Fruit fly (Drosophila melanogaster) whole organism, embryonic: Measurements from ENCODE around the gene CG44001.

ENCODE experiments used
- ATbp ChIP-seq: fragments of 200-800 bp; sonication (Bioruptor generic); optimal IDR thresholded peaks from 2 replicates; lab custom pipeline; 2017; ENCODE audit warnings: missing biosample characterization, mild to moderate bottlenecking, missing genetic modification characterization, missing genetic modification reagents
- BEAF-32 ChIP-seq: fragments of 200-800 bp; sonication (Bioruptor generic); optimal IDR thresholded peaks from 3 replicates; lab custom pipeline; 2017; ENCODE audit warnings: missing biosample characterization, missing genetic modification characterization, mild to moderate bottlenecking, moderate library complexity, missing genetic modification reagents
- Bdp1 ChIP-seq: fragments of 200-800 bp; sonication (Bioruptor generic); optimal IDR thresholded peaks from 3 replicates; lab custom pipeline; 2016; ENCODE audit warnings: missing biosample characterization, missing genetic modification characterization
- CG10267 ChIP-seq: fragments of 200-800 bp; sonication (Bioruptor generic); optimal IDR thresholded peaks from 2 replicates; lab custom pipeline; 2018; ENCODE audit warnings: missing biosample characterization, mild to moderate bottlenecking, missing genetic modification characterization, moderate library complexity
- CG11093 ChIP-seq: fragments of 200-800 bp; sonication (Bioruptor generic); IDR thresholded peaks from 3 replicates; pipeline ENCODE4 v1.3.6; 2022; ENCODE audit warnings: missing biosample characterization, missing genetic modification characterization
- CG11696 ChIP-seq: fragments of 200-800 bp; sonication (Bioruptor generic); IDR thresholded peaks from 2 replicates; pipeline ENCODE4 v1.3.6; 2022; ENCODE audit warnings: missing biosample characterization, missing genetic modification characterization
- CG12104 ChIP-seq: fragments of 200-800 bp; sonication (Bioruptor generic); optimal IDR thresholded peaks from 3 replicates; lab custom pipeline; 2016; ENCODE audit warnings: missing biosample characterization, missing genetic modification characterization
- CG12219 ChIP-seq: fragments of 200-800 bp; sonication (Bioruptor generic); optimal IDR thresholded peaks from 3 replicates; lab custom pipeline; 2018; ENCODE audit warnings: missing biosample characterization, mild to moderate bottlenecking, missing genetic modification characterization
- CG12391 ChIP-seq: fragments of 200-800 bp; sonication (Bioruptor generic); optimal IDR thresholded peaks from 3 replicates; lab custom pipeline; 2018; ENCODE audit warnings: missing biosample characterization, mild to moderate bottlenecking, missing genetic modification characterization, moderate library complexity
- CG13123 ChIP-seq: fragments of 200-800 bp; sonication (Bioruptor generic); optimal IDR thresholded peaks from 2 replicates; lab custom pipeline; 2016; ENCODE audit warnings: missing biosample characterization, missing genetic modification characterization
- CG15514 ChIP-seq: fragments of 200-800 bp; sonication (Bioruptor generic); optimal IDR thresholded peaks from 3 replicates; lab custom pipeline; 2017; ENCODE audit warnings: missing biosample characterization, missing genetic modification characterization, mild to moderate bottlenecking, moderate library complexity, missing genetic modification reagents
- CG1602 ChIP-seq: fragments of 200-800 bp; sonication (Bioruptor generic); optimal IDR thresholded peaks from 3 replicates; lab custom pipeline; 2016; ENCODE audit warnings: missing biosample characterization, missing genetic modification characterization
- CG16813 ChIP-seq: fragments of 200-800 bp; sonication (Bioruptor generic); IDR thresholded peaks from 3 replicates; pipeline ENCODE4 v1.3.6; 2022; ENCODE audit warnings: missing biosample characterization, missing genetic modification characterization; ENCODE audit not compliant: partially characterized antibody
- CG17385 ChIP-seq: fragments of 200-800 bp; sonication (Bioruptor generic); optimal IDR thresholded peaks from 3 replicates; lab custom pipeline; 2018; ENCODE audit warnings: missing biosample characterization, mild to moderate bottlenecking, missing genetic modification characterization
- CG17912 ChIP-seq: fragments of 200-800 bp; sonication (Bioruptor generic); optimal IDR thresholded peaks from 2 replicates; lab custom pipeline; 2018; ENCODE audit warnings: missing biosample characterization, mild to moderate bottlenecking, missing genetic modification characterization
- CG18764 ChIP-seq: fragments of 200-800 bp; sonication (Bioruptor generic); optimal IDR thresholded peaks from 3 replicates; lab custom pipeline; 2016; ENCODE audit warnings: missing biosample characterization, missing genetic modification characterization
- CG30403 ChIP-seq: fragments of 200-800 bp; sonication (Bioruptor generic); optimal IDR thresholded peaks from 3 replicates; lab custom pipeline; 2016; ENCODE audit warnings: missing biosample characterization, missing genetic modification characterization
- CG31441 ChIP-seq: fragments of 200-800 bp; sonication (Bioruptor generic); IDR thresholded peaks from 2 replicates; pipeline ENCODE4 v1.3.6; 2022; ENCODE audit warnings: missing biosample characterization, missing genetic modification characterization
- CG32532 ChIP-seq: fragments of 200-800 bp; sonication (Bioruptor generic); IDR thresholded peaks from 2 replicates; pipeline ENCODE4 v1.3.6; 2022; ENCODE audit warnings: missing biosample characterization, missing genetic modification characterization
- CG3847 ChIP-seq: fragments of 200-800 bp; sonication (Bioruptor generic); IDR thresholded peaks from 2 replicates; pipeline ENCODE4 v1.3.6; 2022; ENCODE audit warnings: missing biosample characterization, missing genetic modification characterization
- CG3995 ChIP-seq: fragments of 200-800 bp; sonication (Bioruptor generic); optimal IDR thresholded peaks from 3 replicates; lab custom pipeline; 2016; ENCODE audit warnings: missing biosample characterization, missing genetic modification characterization
- CG6175 ChIP-seq: fragments of 200-800 bp; sonication (Bioruptor generic); IDR thresholded peaks from 3 replicates; pipeline ENCODE4 v1.3.6; 2022; ENCODE audit warnings: missing biosample characterization, missing genetic modification characterization
- CG9215 ChIP-seq: fragments of 200-800 bp; sonication (Bioruptor generic); IDR thresholded peaks from 2 replicates; pipeline ENCODE4 v1.3.6; 2022; ENCODE audit warnings: missing biosample characterization, missing genetic modification characterization
- CG9727 ChIP-seq: fragments of 200-800 bp; sonication (Bioruptor generic); optimal IDR thresholded peaks from 3 replicates; lab custom pipeline; 2017; ENCODE audit warnings: missing biosample characterization, mild to moderate bottlenecking, missing genetic modification characterization
- CG9817 ChIP-seq: fragments of 200-800 bp; sonication (Bioruptor generic); optimal IDR thresholded peaks from 2 replicates; lab custom pipeline; 2018; ENCODE audit warnings: missing biosample characterization, mild to moderate bottlenecking, missing genetic modification characterization, moderate library complexity
- Dek ChIP-seq: fragments of 200-800 bp; sonication (Bioruptor generic); optimal IDR thresholded peaks from 3 replicates; lab custom pipeline; 2019; ENCODE audit warnings: missing biosample characterization, mild to moderate bottlenecking, missing genetic modification characterization, moderate library complexity
- Dfd ChIP-seq, 2 experiments: fragments of >200 bp; optimal IDR thresholded peaks; 2 replicates each; lab custom pipeline; 2017; ENCODE audit warnings: missing biosample characterization in 2 of 2, missing genetic modification characterization in 2 of 2
- HmgZ ChIP-seq: fragments of 200-800 bp; sonication (Bioruptor generic); optimal IDR thresholded peaks from 2 replicates; lab custom pipeline; 2018; ENCODE audit warnings: missing biosample characterization, mild to moderate bottlenecking, missing genetic modification characterization
- Hr39 ChIP-seq: fragments of >200 bp; optimal IDR thresholded peaks from 2 replicates; lab custom pipeline; 2017
- Med ChIP-seq: fragments of 200-800 bp; sonication (Bioruptor generic); peaks from one replicate; lab custom pipeline; 2016; ENCODE audit warnings: missing biosample characterization, missing genetic modification characterization, mild to moderate bottlenecking, inconsistent platforms, moderate library complexity
- Meics ChIP-seq: fragments of 200-800 bp; sonication (Bioruptor generic); optimal IDR thresholded peaks from 2 replicates; lab custom pipeline; 2017; ENCODE audit warnings: missing biosample characterization, mild to moderate bottlenecking, missing genetic modification characterization
- Opbp ChIP-seq: fragments of 200-800 bp; sonication (Bioruptor generic); IDR thresholded peaks from 3 replicates; pipeline ENCODE4 v1.3.6; 2022; ENCODE audit warnings: missing biosample characterization, missing genetic modification characterization; ENCODE audit not compliant: partially characterized antibody
- Vsx1 ChIP-seq: fragments of 200-800 bp; sonication (Bioruptor generic); optimal IDR thresholded peaks from 2 replicates; lab custom pipeline; 2017; ENCODE audit warnings: missing biosample characterization, mild to moderate bottlenecking, missing genetic modification characterization, missing genetic modification reagents
- Xbp1 ChIP-seq: fragments of 200-800 bp; sonication (Bioruptor generic); optimal IDR thresholded peaks from 3 replicates; lab custom pipeline; 2016; ENCODE audit warnings: missing biosample characterization, mild to moderate bottlenecking, missing genetic modification characterization
- Xrp1 ChIP-seq: fragments of 200-800 bp; sonication (Bioruptor generic); IDR thresholded peaks from 2 replicates; pipeline ENCODE4 v1.3.6; 2022; ENCODE audit warnings: missing biosample characterization, missing genetic modification characterization
- ci ChIP-seq: fragments of 200-800 bp; sonication (Bioruptor generic); IDR thresholded peaks from 3 replicates; pipeline ENCODE4 v1.3.6; 2022; ENCODE audit warnings: missing biosample characterization, missing genetic modification characterization
- ewg ChIP-seq: fragments of 200-800 bp; sonication (Bioruptor generic); optimal IDR thresholded peaks from 3 replicates; lab custom pipeline; 2017; ENCODE audit warnings: mild to moderate bottlenecking, missing biosample characterization, missing genetic modification reagents, missing genetic modification characterization
- gcm2 ChIP-seq: fragments of 200-800 bp; sonication (Bioruptor generic); optimal IDR thresholded peaks from 2 replicates; lab custom pipeline; 2016; ENCODE audit warnings: missing biosample characterization, missing genetic modification characterization
- gsb-n ChIP-seq: fragments of 200-800 bp; sonication (Bioruptor generic); optimal IDR thresholded peaks from 3 replicates; lab custom pipeline; 2018; ENCODE audit warnings: missing biosample characterization, mild to moderate bottlenecking, missing genetic modification characterization
- lov ChIP-seq, 2 experiments: fragments of 200-800 bp in 1 of 2; fragments of >200 bp in 1 of 2; sonication (Bioruptor generic) in 1 of 2; IDR thresholded peaks in 1 of 2; optimal IDR thresholded peaks in 1 of 2; 2 replicates in 1 of 2; 3 replicates in 1 of 2; pipeline versions ENCODE4 v1.3.6 to Lab custom; 2017 to 2022; ENCODE audit warnings: missing biosample characterization in 1 of 2, missing genetic modification characterization in 1 of 2
- nau ChIP-seq: fragments of 200-800 bp; sonication (Bioruptor generic); optimal IDR thresholded peaks from 3 replicates; lab custom pipeline; 2017; ENCODE audit warnings: missing biosample characterization, mild to moderate bottlenecking, missing genetic modification characterization, missing genetic modification reagents
- oc ChIP-seq: fragments of 200-800 bp; sonication (Bioruptor generic); optimal IDR thresholded peaks from 2 replicates; lab custom pipeline; 2018; ENCODE audit warnings: missing biosample characterization, mild to moderate bottlenecking, missing genetic modification characterization, moderate library complexity
- pzg ChIP-seq: fragments of 200-800 bp; sonication (Bioruptor generic); optimal IDR thresholded peaks from 3 replicates; lab custom pipeline; 2018; ENCODE audit warnings: missing biosample characterization, mild to moderate bottlenecking, missing genetic modification characterization, moderate library complexity
- salm ChIP-seq: fragments of 200-800 bp; sonication (Bioruptor generic); optimal IDR thresholded peaks from 2 replicates; lab custom pipeline; 2018; ENCODE audit warnings: missing biosample characterization, mild to moderate bottlenecking, missing genetic modification characterization
- sd ChIP-seq: fragments of 200-800 bp; sonication (Bioruptor generic); optimal IDR thresholded peaks from 3 replicates; lab custom pipeline; 2018; ENCODE audit warnings: missing biosample characterization, mild to moderate bottlenecking, missing genetic modification characterization, moderate library complexity
- sim ChIP-seq: fragments of 200-800 bp; sonication (Bioruptor generic); IDR thresholded peaks from 2 replicates; pipeline ENCODE4 v1.3.6; 2022; ENCODE audit warnings: missing biosample characterization, missing genetic modification characterization
- sug ChIP-seq: fragments of 200-800 bp; optimal IDR thresholded peaks from 2 replicates; lab custom pipeline; 2019; ENCODE audit warnings: missing biosample characterization, mild to moderate bottlenecking, missing genetic modification characterization, moderate library complexity
- tio ChIP-seq: fragments of 200-800 bp; sonication (Bioruptor generic); optimal IDR thresholded peaks from 2 replicates; lab custom pipeline; 2017; ENCODE audit warnings: missing biosample characterization, missing genetic modification characterization, inconsistent platforms
- wor ChIP-seq: fragments of 200-800 bp; sonication (Bioruptor generic); IDR thresholded peaks from 2 replicates; pipeline ENCODE4 v1.3.6; 2022; ENCODE audit warnings: missing biosample characterization, missing genetic modification characterization
- yki ChIP-seq: fragments of >200 bp; optimal IDR thresholded peaks from 3 replicates; lab custom pipeline; 2018

Gene CG44001

DNA sequence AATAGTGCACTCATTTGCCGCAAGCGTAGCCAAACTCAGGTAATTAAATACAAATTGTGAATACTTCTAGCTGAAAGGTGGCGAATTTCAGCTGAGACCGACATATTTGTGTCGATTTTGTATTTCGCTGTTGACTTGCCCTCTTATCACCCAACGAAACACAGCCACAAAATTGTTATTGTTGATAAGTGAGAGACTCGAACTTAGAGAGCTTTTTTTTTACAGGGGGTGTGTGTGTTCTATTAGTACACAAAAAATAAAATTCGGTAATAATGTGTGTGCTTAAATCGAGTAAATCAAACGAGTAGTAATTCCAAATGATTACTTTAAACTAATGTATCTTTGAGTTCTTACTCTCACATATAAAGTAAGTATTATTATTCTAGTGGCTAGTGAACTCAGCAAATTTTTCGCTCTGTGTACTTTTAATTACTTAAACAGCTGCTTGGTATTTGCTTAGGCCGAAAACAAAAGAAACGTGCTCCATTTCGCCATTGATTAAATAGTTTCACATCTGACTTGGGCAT lies 17.9 kb downstream of the CG44001 start (continued):
- TF ChIP-seq Dfd (GFP tag; optimal IDR thresholded peaks at IDR 0.05; lab: Kevin White, UChicago) (no peak), tio (GFP tag; lab: Kevin White, UChicago) (peak; percentile 46), CG6175 (GFP tag; lab: Robert Waterston, UW) (no peak), CG1602 (peak; percentile 40), sug (tag; lab: Kevin White, UChicago) (peak; percentile 77), CG3995 (GFP tag; lab: Kevin White, UChicago) (no peak), CG10267 (peak; percentile 63), oc (tag; lab: Kevin White, UChicago) (peak; percentile 33), HmgZ (tag; lab: Kevin White, UChicago) (peak; percentile 67), lov (optimal IDR thresholded peaks at IDR 0.05; lab: Kevin White, UChicago) (no peak), lov (GFP tag; IDR thresholded peaks at IDR 0.05; lab: Robert Waterston, UW) (0 out of 3 replicates have a peak, but pooled peaks have one; percentile 20), Med (peak; percentile 93), CG3847 (peak; percentile 41; the same call in 1 of the 2 replicates), CG32532 (GFP tag; lab: Robert Waterston, UW) (peak; percentile 70), salm (tag; lab: Kevin White, UChicago) (peak; percentile 24), Opbp (GFP tag; lab: Robert Waterston, UW) (no peak), Dek (tag; lab: Kevin White, UChicago) (peak; percentile 56), ci (GFP tag; lab: Robert Waterston, UW) (peak; percentile 74), Xrp1 (GFP tag; lab: Robert Waterston, UW) (no peak; the same call in none of the 2 replicates), Bdp1 (GFP tag; lab: Kevin White, UChicago) (peak; percentile 32), sd (tag; lab: Kevin White, UChicago) (peak; percentile 56), CG12219 (GFP tag; lab: Kevin White, UChicago) (peak; percentile 52), BEAF-32 (no peak), pzg (no peak), yki (lab: Kevin White, UChicago) (no peak), CG15514 (GFP tag; lab: Kevin White, UChicago) (peak; percentile 76), CG16813 (GFP tag; lab: Robert Waterston, UW) (no peak), CG9817 (tag; lab: Kevin White, UChicago) (peak; percentile 48), CG30403 (GFP tag; lab: Kevin White, UChicago) (peak; percentile 58), Meics (GFP tag; lab: Kevin White, UChicago) (peak; percentile 74), nau (GFP tag; lab: Kevin White, UChicago) (peak; percentile 81), CG11696 (GFP tag; lab: Robert Waterston, UW) (peak; percentile 32; the same call in 1 of the 2 replicates), wor (GFP tag; lab: Robert Waterston, UW) (0 out of 2 replicates have a peak, but pooled peaks have one; percentile 19), ATbp (GFP tag; lab: Kevin White, UChicago) (peak; percentile 73), gcm2 (peak; percentile 37), Xbp1 (GFP tag; lab: Kevin White, UChicago) (peak; percentile 36), CG13123 (peak; percentile 43), CG12104 (GFP tag; lab: Kevin White, UChicago) (peak; percentile 51), Vsx1 (peak; percentile 31), CG17385 (peak; percentile 67), ewg (GFP tag; lab: Kevin White, UChicago) (peak; percentile 48), CG9215 (GFP tag; lab: Robert Waterston, UW) (no peak), CG9727 (GFP tag; lab: Kevin White, UChicago) (peak; percentile 66), CG17912 (no peak), CG12391 (peak; percentile 65), CG11093 (0 out of 3 replicates have a peak, but pooled peaks have one; percentile 32), Hr39 (lab: Kevin White, UChicago) (no peak), gsb-n (peak; percentile 32), CG18764 (peak; percentile 11), sim (GFP tag; lab: Robert Waterston, UW) (no peak), CG31441 (GFP tag; lab: Robert Waterston, UW) (peak; percentile 54; the same call in 1 of the 2 replicates)
